Fruit fly (Drosophila melanogaster) whole organism: ENCODE results near the gene Psn.

ENCODE experiments used
- CG8478 ChIP-seq: fragments of >200 bp; optimal IDR thresholded peaks from 2 replicates; lab custom pipeline; 2018; ENCODE audit warnings: inconsistent platforms
- psq ChIP-seq: fragments of >200 bp; optimal IDR thresholded peaks from 2 replicates; lab custom pipeline; 2017

- TF ChIP-seq psq (lab: Kevin White, UChicago): no peak
- no peak for TF ChIP-seq CG8478 (lab: Kevin White, UChicago)
Observed at dm6 chr3L:20400515-20400914, 31.8 kb upstream of the Psn start.
